Fruit fly (Drosophila melanogaster) whole organism, prepupa: ENCODE data around the gene dsf.

Experiments used
- Blimp-1 ChIP-seq: fragments of 200-800 bp; sonication (Bioruptor generic); optimal IDR thresholded peaks from 3 replicates; lab custom pipeline; 2017; ENCODE audit warnings: missing biosample characterization, missing genetic modification characterization, mild to moderate bottlenecking, moderate library complexity, missing genetic modification reagents
- CG10631 ChIP-seq: fragments of 200-800 bp; sonication (Bioruptor generic); optimal IDR thresholded peaks from 2 replicates; lab custom pipeline; 2016; ENCODE audit warnings: missing biosample characterization, missing genetic modification characterization
- CG11762 ChIP-seq: fragments of 200-800 bp; sonication (Bioruptor generic); optimal IDR thresholded peaks from 3 replicates; lab custom pipeline; 2016; ENCODE audit warnings: missing biosample characterization, missing genetic modification characterization; ENCODE audit not compliant: insufficient read depth
- CG11902 ChIP-seq: fragments of 200-800 bp; sonication (Bioruptor generic); optimal IDR thresholded peaks from 3 replicates; lab custom pipeline; 2016; ENCODE audit warnings: missing biosample characterization, missing genetic modification characterization
- CG1621 ChIP-seq: fragments of 200-800 bp; sonication (Bioruptor generic); optimal IDR thresholded peaks from 3 replicates; lab custom pipeline; 2018; ENCODE audit warnings: missing biosample characterization, mild to moderate bottlenecking, missing genetic modification characterization
- CG3032 ChIP-seq: fragments of 200-800 bp; optimal IDR thresholded peaks from 2 replicates; lab custom pipeline; 2019; ENCODE audit warnings: missing biosample characterization, mild to moderate bottlenecking, missing genetic modification characterization, moderate library complexity
- CG31627 ChIP-seq: fragments of 200-800 bp; sonication (Bioruptor generic); optimal IDR thresholded peaks from 3 replicates; lab custom pipeline; 2016; ENCODE audit warnings: missing biosample characterization, missing genetic modification characterization
- CG32006 ChIP-seq: fragments of 200-800 bp; sonication (Bioruptor generic); optimal IDR thresholded peaks from 3 replicates; lab custom pipeline; 2017; ENCODE audit warnings: missing biosample characterization, mild to moderate bottlenecking, missing genetic modification characterization
- CG3919 ChIP-seq: fragments of 200-800 bp; sonication (Bioruptor generic); optimal IDR thresholded peaks from 3 replicates; lab custom pipeline; 2016; ENCODE audit warnings: missing biosample characterization, missing genetic modification characterization
- CG6163 ChIP-seq: fragments of 200-800 bp; sonication (Bioruptor generic); IDR thresholded peaks from 3 replicates; pipeline ENCODE4 v1.3.6; 2022; ENCODE audit warnings: missing biosample characterization, missing genetic modification characterization
- CG6276 ChIP-seq: fragments of 200-800 bp; sonication (Bioruptor generic); optimal IDR thresholded peaks from 2 replicates; lab custom pipeline; 2017; ENCODE audit warnings: missing biosample characterization, mild to moderate bottlenecking, missing genetic modification characterization
- CG6792 ChIP-seq: fragments of 200-800 bp; sonication (Bioruptor generic); optimal IDR thresholded peaks from 3 replicates; lab custom pipeline; 2016; ENCODE audit warnings: missing biosample characterization, missing genetic modification characterization
- CG6808 ChIP-seq: fragments of 200-800 bp; sonication (Bioruptor generic); optimal IDR thresholded peaks from 3 replicates; lab custom pipeline; 2017; ENCODE audit warnings: missing biosample characterization, missing genetic modification characterization, mild to moderate bottlenecking, moderate library complexity, missing genetic modification reagents
- CG6854 ChIP-seq: fragments of 200-800 bp; sonication (Bioruptor generic); optimal IDR thresholded peaks from 2 replicates; lab custom pipeline; 2017; ENCODE audit warnings: missing biosample characterization, mild to moderate bottlenecking, missing genetic modification characterization
- CG7368 ChIP-seq: fragments of 200-800 bp; sonication (Bioruptor generic); optimal IDR thresholded peaks from 3 replicates; lab custom pipeline; 2016; ENCODE audit warnings: missing biosample characterization, missing genetic modification characterization
- CG8319 ChIP-seq: fragments of 200-800 bp; sonication (Bioruptor generic); optimal IDR thresholded peaks from 3 replicates; lab custom pipeline; 2016; ENCODE audit warnings: missing biosample characterization, missing genetic modification characterization
- CG8632 ChIP-seq: fragments of 200-800 bp; sonication (Bioruptor generic); optimal IDR thresholded peaks from 3 replicates; lab custom pipeline; 2016; ENCODE audit warnings: missing biosample characterization, missing genetic modification characterization
- CG9139 ChIP-seq: fragments of 200-800 bp; sonication (Bioruptor generic); optimal IDR thresholded peaks from 3 replicates; lab custom pipeline; 2017; ENCODE audit warnings: missing biosample characterization, mild to moderate bottlenecking, missing genetic modification characterization
- Ets21C ChIP-seq: fragments of 200-800 bp; sonication (Bioruptor generic); optimal IDR thresholded peaks from 3 replicates; lab custom pipeline; 2016; ENCODE audit warnings: missing biosample characterization, missing genetic modification characterization
- Ets96B ChIP-seq: fragments of 200-800 bp; optimal IDR thresholded peaks from 2 replicates; lab custom pipeline; 2019; ENCODE audit warnings: missing biosample characterization, mild to moderate bottlenecking, missing genetic modification characterization, moderate library complexity
- Gug ChIP-seq: fragments of 200-800 bp; sonication (Bioruptor generic); IDR thresholded peaks from 2 replicates; pipeline ENCODE4 v1.3.6; 2022; ENCODE audit warnings: missing biosample characterization, missing genetic modification characterization
- Hr39 ChIP-seq: fragments of 200-800 bp; sonication (Bioruptor generic); optimal IDR thresholded peaks from 2 replicates; lab custom pipeline; 2016; ENCODE audit warnings: missing biosample characterization, missing genetic modification characterization
- Hr4 ChIP-seq: fragments of 200-800 bp; sonication (Bioruptor generic); optimal IDR thresholded peaks from 3 replicates; lab custom pipeline; 2016; ENCODE audit warnings: missing biosample characterization, missing genetic modification characterization
- Met ChIP-seq: fragments of 200-800 bp; sonication (Bioruptor generic); optimal IDR thresholded peaks from 3 replicates; lab custom pipeline; 2016; ENCODE audit warnings: missing biosample characterization, missing genetic modification characterization
- Smox ChIP-seq: fragments of 200-800 bp; sonication (Bioruptor generic); optimal IDR thresholded peaks from 3 replicates; lab custom pipeline; 2016; ENCODE audit warnings: missing biosample characterization, missing genetic modification characterization
- Sox102F ChIP-seq: fragments of 200-800 bp; sonication (Bioruptor generic); optimal IDR thresholded peaks from 2 replicates; lab custom pipeline; 2016; ENCODE audit warnings: missing biosample characterization, mild to moderate bottlenecking, missing genetic modification characterization
- Sox14 ChIP-seq: fragments of 200-800 bp; sonication (Bioruptor generic); optimal IDR thresholded peaks from 3 replicates; lab custom pipeline; 2016; ENCODE audit warnings: missing biosample characterization, missing genetic modification characterization
- Sox15 ChIP-seq: fragments of 200-800 bp; sonication (Bioruptor generic); optimal IDR thresholded peaks from 3 replicates; lab custom pipeline; 2016; ENCODE audit warnings: missing biosample characterization, missing genetic modification characterization
- acj6 ChIP-seq: fragments of 200-800 bp; sonication (Bioruptor generic); optimal IDR thresholded peaks from 3 replicates; lab custom pipeline; 2016; ENCODE audit warnings: missing biosample characterization, missing genetic modification characterization
- cyc ChIP-seq: fragments of 200-800 bp; sonication (Bioruptor generic); optimal IDR thresholded peaks from 3 replicates; lab custom pipeline; 2016; ENCODE audit warnings: missing biosample characterization, missing genetic modification characterization
- dac ChIP-seq: fragments of 200-800 bp; sonication (Bioruptor generic); optimal IDR thresholded peaks from 2 replicates; lab custom pipeline; 2017; ENCODE audit warnings: missing biosample characterization, mild to moderate bottlenecking, missing genetic modification characterization
- esn ChIP-seq: fragments of 200-800 bp; sonication (Bioruptor generic); optimal IDR thresholded peaks from 2 replicates; lab custom pipeline; 2016; ENCODE audit warnings: missing biosample characterization, mild to moderate bottlenecking, missing genetic modification characterization, moderate library complexity
- fd59A ChIP-seq: fragments of 200-800 bp; sonication (Bioruptor generic); optimal IDR thresholded peaks from 2 replicates; lab custom pipeline; 2017; ENCODE audit warnings: missing biosample characterization, mild to moderate bottlenecking, missing genetic modification characterization, missing genetic modification reagents
- lz ChIP-seq: fragments of 200-800 bp; sonication (Bioruptor generic); optimal IDR thresholded peaks from 3 replicates; lab custom pipeline; 2016; ENCODE audit warnings: missing biosample characterization, missing genetic modification characterization
- net ChIP-seq: fragments of 200-800 bp; sonication (Bioruptor generic); optimal IDR thresholded peaks from 3 replicates; lab custom pipeline; 2016; ENCODE audit warnings: missing biosample characterization, missing genetic modification characterization
- pdm3 ChIP-seq: fragments of 200-800 bp; sonication (Bioruptor generic); optimal IDR thresholded peaks from 3 replicates; lab custom pipeline; 2016; ENCODE audit warnings: missing biosample characterization, missing genetic modification characterization
- salr ChIP-seq, 2 experiments: fragments of 200-800 bp; sonication (Bioruptor generic); optimal IDR thresholded peaks; 3 replicates each; lab custom pipeline; 2016 to 2018; ENCODE audit warnings: missing biosample characterization in 2 of 2, missing genetic modification characterization in 2 of 2, mild to moderate bottlenecking in 1 of 2
- svp ChIP-seq: fragments of 200-800 bp; sonication (Bioruptor generic); peaks from one replicate; lab custom pipeline; 2016; ENCODE audit warnings: missing biosample characterization, missing genetic modification characterization
- topi ChIP-seq: fragments of 200-800 bp; sonication (Bioruptor generic); optimal IDR thresholded peaks from 3 replicates; lab custom pipeline; 2016; ENCODE audit warnings: missing biosample characterization, missing genetic modification characterization
- vri ChIP-seq: fragments of 200-800 bp; sonication (Bioruptor generic); optimal IDR thresholded peaks from 3 replicates; lab custom pipeline; 2016; ENCODE audit warnings: missing biosample characterization, mild to moderate bottlenecking, missing genetic modification characterization

dsf gene

dm6 chr2L:5948775-5949526 lies 23.2 kb downstream of the dsf start, which contains the start of gene CG9044:
Gene CG9044 (plus strand): TSS chr2L:5949450.
- TF ChIP-seq CG6792, result no peak
- TF ChIP-seq Sox14 (GFP tag; lab: Kevin White, UChicago), result peak; percentile 86
- TF ChIP-seq CG6854, result no peak
- TF ChIP-seq Met (GFP tag; lab: Kevin White, UChicago), result no peak
- no peak for TF ChIP-seq CG7368 (GFP tag; lab: Kevin White, UChicago)
- TF ChIP-seq lz (GFP tag; lab: Kevin White, UChicago), result peak; percentile 56
- TF ChIP-seq CG31627 (GFP tag; lab: Kevin White, UChicago), result peak; percentile 68
- no peak for TF ChIP-seq CG11762 (GFP tag; lab: Kevin White, UChicago)
- TF ChIP-seq cyc (GFP tag; lab: Kevin White, UChicago), result peak; percentile 51
- TF ChIP-seq fd59A (GFP tag; lab: Kevin White, UChicago), result no peak
- peak; percentile 44 for TF ChIP-seq Sox15
- TF ChIP-seq CG8319 (GFP tag; lab: Kevin White, UChicago), result no peak
- TF ChIP-seq CG11902 (GFP tag; lab: Kevin White, UChicago), result peak; percentile 38
- TF ChIP-seq salr (GFP tag; optimal IDR thresholded peaks at IDR 0.05; lab: Kevin White, UChicago), result no peak
- peak; percentile 62 for TF ChIP-seq esn
- no peak for TF ChIP-seq CG3032 (tag; lab: Kevin White, UChicago)
- peak; percentile 27; the same call in 1 of the 2 replicates for TF ChIP-seq Gug
- TF ChIP-seq CG6808 (GFP tag; lab: Kevin White, UChicago), result no peak
- TF ChIP-seq CG6276, result no peak
- TF ChIP-seq Ets21C (GFP tag; lab: Kevin White, UChicago), result peak; percentile 28
- TF ChIP-seq CG8632 (GFP tag; lab: Kevin White, UChicago), result no peak
- peak; percentile 76 for TF ChIP-seq Hr39 (GFP tag; lab: Kevin White, UChicago)

dm6 chr2L:5956153-5956552 lies 30.4 kb downstream of the dsf start, which contains the start of gene CG13999:
Gene CG13999 (minus strand): TSS chr2L:5956466.
- TF ChIP-seq Ets96B (tag; lab: Kevin White, UChicago), result no peak
- no peak for TF ChIP-seq Sox102F (GFP tag; lab: Kevin White, UChicago)
- TF ChIP-seq acj6 (GFP tag; lab: Kevin White, UChicago), result no peak
- no peak for TF ChIP-seq topi (GFP tag; lab: Kevin White, UChicago)
- no peak for TF ChIP-seq dac (GFP tag; lab: Kevin White, UChicago)
- TF ChIP-seq CG9139 (GFP tag; lab: Kevin White, UChicago), result no peak
- no peak for TF ChIP-seq Smox
- no peak for TF ChIP-seq Sox15
- TF ChIP-seq CG6276, result no peak
- no peak for TF ChIP-seq Blimp-1 (GFP tag; lab: Kevin White, UChicago)
- TF ChIP-seq svp (GFP tag; lab: Kevin White, UChicago), result no peak
- no peak for TF ChIP-seq cyc (GFP tag; lab: Kevin White, UChicago)

dm6 chr2L:5956706-5957105 lies 31.0 kb downstream of the dsf start, which contains the start of the genes CG13998 and Vm26Ab:
Gene CG13998 (minus strand): TSS chr2L:5956819.
Gene Vm26Ab (plus strand): TSS chr2L:5957004.
- TF ChIP-seq vri (GFP tag; lab: Kevin White, UChicago), result no peak
- TF ChIP-seq CG6163 (GFP tag; lab: Robert Waterston, UW), result no peak
- no peak for TF ChIP-seq net
- no peak for TF ChIP-seq CG6854
- no peak for TF ChIP-seq CG6792
- no peak for TF ChIP-seq topi (GFP tag; lab: Kevin White, UChicago)
- no peak for TF ChIP-seq Hr4 (GFP tag; lab: Kevin White, UChicago)
- no peak for TF ChIP-seq CG1621 (tag; lab: Kevin White, UChicago)
- TF ChIP-seq CG3919 (GFP tag; lab: Kevin White, UChicago), result no peak
- TF ChIP-seq Smox, result no peak
- no peak for TF ChIP-seq Sox102F (GFP tag; lab: Kevin White, UChicago)
- TF ChIP-seq pdm3 (GFP tag; lab: Kevin White, UChicago), result no peak
- TF ChIP-seq CG32006 (GFP tag; lab: Kevin White, UChicago), result no peak
- no peak for TF ChIP-seq CG3032 (tag; lab: Kevin White, UChicago)
- TF ChIP-seq Gug, result no peak
- TF ChIP-seq Blimp-1 (GFP tag; lab: Kevin White, UChicago), result no peak
- no peak for TF ChIP-seq CG10631 (GFP tag; lab: Kevin White, UChicago)
- TF ChIP-seq, all 60 proteins: peak for 0
